Worm (Caenorhabditis elegans): ENCODE results near the gene ssq-2.

ce11 chrIV:4993128-4993527, 2.8 kb upstream of the ssq-2 start:
- TF ChIP-seq ama-1 (optimal IDR thresholded peaks at IDR 0.05) (no peak), nhr-11 (tag; optimal IDR thresholded peaks at IDR 0.05) (no peak), hlh-17 (GFP tag; optimal IDR thresholded peaks at IDR 0.05; ENCODE audit: borderline replicate concordance) (no peak), tlp-1 (tag; optimal IDR thresholded peaks at IDR 0.05) (no peak), lin-39 (tag; optimal IDR thresholded peaks at IDR 0.05) (no peak), fkh-8 (tag; optimal IDR thresholded peaks at IDR 0.05) (no peak), nhr-237 (tag; optimal IDR thresholded peaks at IDR 0.05) (no peak), ceh-8 (GFP tag; optimal IDR thresholded peaks at IDR 0.05) (no peak)

Measured in whole organism, L1 larva.